Fruit fly (Drosophila melanogaster) whole organism, embryonic: ENCODE data around the gene CG4009.
A peak's percentile ranks its signal among the peaks of the same experiment; 100 is the strongest.

Experiments
- CG8924 ChIP-seq: fragments of 200-800 bp; optimal IDR thresholded peaks from 3 replicates; lab custom pipeline; 2019; ENCODE audit warnings: missing biosample characterization, mild to moderate bottlenecking, missing genetic modification characterization, moderate library complexity
- ab ChIP-seq: fragments of 200-800 bp; sonication (Bioruptor generic); optimal IDR thresholded peaks from 2 replicates; lab custom pipeline; 2016; ENCODE audit warnings: missing biosample characterization, missing genetic modification characterization

dm6 chr3R:17080666-17081358, 45.0 kb upstream of the CG4009 start:
- peak; percentile 73 for TF ChIP-seq ab
- TF ChIP-seq CG8924 (tag; lab: Kevin White, UChicago) = peak; percentile 96
